Worm (Caenorhabditis elegans): ENCODE data around the gene T02H6.4.

T02H6.4 gene

DNA sequence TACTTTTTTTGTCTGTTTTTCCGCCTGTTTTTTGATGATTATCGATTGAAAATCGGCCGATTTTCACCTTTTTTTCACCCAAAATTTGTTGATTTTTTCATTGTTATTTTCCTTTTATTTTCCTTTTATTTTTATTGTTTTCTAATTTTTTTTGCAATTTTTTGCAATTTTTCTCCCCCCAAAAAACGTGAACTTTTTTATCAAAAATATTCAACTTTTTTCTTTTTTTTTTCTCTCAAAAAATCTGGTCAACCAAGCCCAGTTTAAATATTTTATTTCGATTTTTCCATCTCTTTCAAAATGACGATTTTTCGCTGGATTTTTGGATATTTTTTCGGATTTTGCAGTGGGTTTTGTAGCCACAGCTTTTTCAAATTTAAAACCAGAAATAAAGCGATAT is 33.6 kb downstream of the T02H6.4 start, which contains the start of gene rfip-2 (continued):
- TF ChIP-seq F39B2.1 (GFP tag; IDR thresholded peaks at IDR 0.05) (no peak), F37B4.10 (GFP tag; IDR thresholded peaks at IDR 0.05) (no peak)

DNA sequence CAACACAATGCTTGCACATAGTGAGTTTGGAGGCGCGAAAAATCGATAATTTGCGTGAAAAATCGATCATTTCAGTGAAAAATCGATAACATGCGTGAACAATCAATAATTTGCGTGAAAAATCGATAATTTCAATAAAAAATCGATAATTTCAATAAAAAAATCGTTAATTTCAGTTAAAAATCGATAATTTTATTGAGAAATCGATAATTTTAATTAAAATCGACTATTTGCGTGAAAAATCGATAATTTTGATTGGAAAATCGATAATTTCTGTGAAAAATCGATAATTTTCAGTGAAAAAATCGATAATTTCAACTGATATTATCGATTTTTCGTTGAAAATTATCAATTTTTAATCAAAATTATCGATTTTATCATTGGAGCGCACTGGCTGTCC is 34.2 kb downstream of the T02H6.4 start:
- TF ChIP-seq unc-130 (GFP tag; optimal IDR thresholded peaks at IDR 0.05) (no peak), B0336.3 (GFP tag; IDR thresholded peaks at IDR 0.05) (0 out of 2 replicates have a peak, but pooled peaks have one; percentile 12), hrde-1 (tag; optimal IDR thresholded peaks at IDR 0.05; ENCODE audit: borderline replicate concordance) (no peak)

- peak; percentile 32 for TF ChIP-seq ztf-18 (tag; optimal IDR thresholded peaks at IDR 0.05)
- TF ChIP-seq hmg-1.2 (GFP tag; IDR thresholded peaks at IDR 0.05): peak; percentile 78
- no peak for TF ChIP-seq lin-54 (GFP tag; optimal IDR thresholded peaks at IDR 0.05)
- no peak for TF ChIP-seq D2030.7 (GFP tag; IDR thresholded peaks at IDR 0.05)
- peak; percentile 53 for TF ChIP-seq mcd-1 (GFP tag; IDR thresholded peaks at IDR 0.05)
Measured at ce11 chrII:729931-730330, 40.1 kb downstream of the T02H6.4 start.

DNA sequence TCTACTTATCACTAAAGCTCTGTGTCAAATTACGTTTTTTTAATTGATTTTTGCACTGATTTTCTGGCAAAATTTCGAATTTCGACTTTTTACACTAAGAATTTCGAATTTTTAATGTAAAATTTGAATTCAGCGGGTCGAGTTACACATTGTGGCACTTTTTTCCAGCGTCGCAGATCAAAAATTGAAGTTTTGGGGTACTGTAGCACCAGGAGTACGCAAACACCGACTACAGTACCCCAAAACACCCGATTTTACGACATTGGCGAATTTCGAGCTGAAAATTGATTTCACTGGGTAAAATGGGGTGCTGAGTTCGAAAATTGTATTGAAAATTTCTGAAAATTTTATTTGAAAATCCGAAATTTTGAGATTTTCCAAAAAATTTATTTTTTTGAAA is 42.5 kb downstream of the T02H6.4 start:
- TF ChIP-seq athp-1 (tag; optimal IDR thresholded peaks at IDR 0.05) (peak; percentile 18), fkh-3 (tag; optimal IDR thresholded peaks at IDR 0.05) (no peak), F37B4.10 (GFP tag; IDR thresholded peaks at IDR 0.05) (no peak), F33H1.4 (GFP tag; IDR thresholded peaks at IDR 0.05) (0 out of 2 replicates have a peak, but pooled peaks have one; percentile 9), tlf-1 (GFP tag; optimal IDR thresholded peaks at IDR 0.05) (no peak), lsl-1 (GFP tag; optimal IDR thresholded peaks at IDR 0.05) (peak; percentile 55)

All from whole organism, young adult.